Fruit fly (Drosophila melanogaster) S2 (cell line): Measurements from ENCODE around the gene Phf7.

Source experiments
- CG8478 ChIP-seq: fragments of >200 bp; optimal IDR thresholded peaks from 2 replicates; lab custom pipeline; 2018
- CTCF ChIP-seq, 2 experiments: fragments of >200 bp; optimal IDR thresholded peaks; 2 replicates each; lab custom pipeline; 2018

- TF ChIP-seq CG8478 (lab: Kevin White, UChicago), result no peak
- TF ChIP-seq CTCF (optimal IDR thresholded peaks at IDR 0.05; lab: Kevin White, UChicago), result no peak
Observed at dm6 chrX:20122153-20122552, 43.5 kb downstream of the Phf7 start, which contains the start of gene CG34331.
